Fruit fly (Drosophila melanogaster) whole organism, prepupa: Measurements from ENCODE around the gene Kr-h2.

Source experiments
- CG10631 ChIP-seq: fragments of 200-800 bp; sonication (Bioruptor generic); optimal IDR thresholded peaks from 2 replicates; lab custom pipeline; 2016; ENCODE audit warnings: missing biosample characterization, missing genetic modification characterization
- CG11294 ChIP-seq: fragments of 200-800 bp; sonication (Bioruptor generic); IDR thresholded peaks from 2 replicates; pipeline ENCODE4 v1.3.6; 2022; ENCODE audit warnings: missing biosample characterization, missing genetic modification characterization
- CG15336 ChIP-seq: fragments of 200-800 bp; sonication (Bioruptor generic); IDR thresholded peaks from 2 replicates; pipeline ENCODE4 v1.3.6; 2022; ENCODE audit warnings: missing biosample characterization, missing genetic modification characterization
- CG3032 ChIP-seq: fragments of 200-800 bp; optimal IDR thresholded peaks from 2 replicates; lab custom pipeline; 2019; ENCODE audit warnings: missing biosample characterization, mild to moderate bottlenecking, missing genetic modification characterization, moderate library complexity
- CG31627 ChIP-seq: fragments of 200-800 bp; sonication (Bioruptor generic); optimal IDR thresholded peaks from 3 replicates; lab custom pipeline; 2016; ENCODE audit warnings: missing biosample characterization, missing genetic modification characterization
- CG34406 ChIP-seq: fragments of 200-800 bp; sonication (Bioruptor generic); optimal IDR thresholded peaks from 3 replicates; lab custom pipeline; 2016; ENCODE audit warnings: missing biosample characterization, missing genetic modification characterization
- CG4318 ChIP-seq: fragments of 200-800 bp; sonication (Bioruptor generic); optimal IDR thresholded peaks from 3 replicates; lab custom pipeline; 2017; ENCODE audit warnings: missing biosample characterization, mild to moderate bottlenecking, missing genetic modification characterization
- CG6163 ChIP-seq: fragments of 200-800 bp; sonication (Bioruptor generic); IDR thresholded peaks from 3 replicates; pipeline ENCODE4 v1.3.6; 2022; ENCODE audit warnings: missing biosample characterization, missing genetic modification characterization
- CG6276 ChIP-seq: fragments of 200-800 bp; sonication (Bioruptor generic); optimal IDR thresholded peaks from 2 replicates; lab custom pipeline; 2017; ENCODE audit warnings: missing biosample characterization, mild to moderate bottlenecking, missing genetic modification characterization
- CG6792 ChIP-seq: fragments of 200-800 bp; sonication (Bioruptor generic); optimal IDR thresholded peaks from 3 replicates; lab custom pipeline; 2016; ENCODE audit warnings: missing biosample characterization, missing genetic modification characterization
- CG6808 ChIP-seq: fragments of 200-800 bp; sonication (Bioruptor generic); optimal IDR thresholded peaks from 3 replicates; lab custom pipeline; 2017; ENCODE audit warnings: missing biosample characterization, missing genetic modification characterization, mild to moderate bottlenecking, moderate library complexity, missing genetic modification reagents
- CG7368 ChIP-seq: fragments of 200-800 bp; sonication (Bioruptor generic); optimal IDR thresholded peaks from 3 replicates; lab custom pipeline; 2016; ENCODE audit warnings: missing biosample characterization, missing genetic modification characterization
- CG8119 ChIP-seq: fragments of 200-800 bp; sonication (Bioruptor generic); IDR thresholded peaks from 3 replicates; pipeline ENCODE4 v1.3.6; 2022; ENCODE audit warnings: missing biosample characterization, missing genetic modification characterization
- CG8632 ChIP-seq: fragments of 200-800 bp; sonication (Bioruptor generic); optimal IDR thresholded peaks from 3 replicates; lab custom pipeline; 2016; ENCODE audit warnings: missing biosample characterization, missing genetic modification characterization
- Ets21C ChIP-seq: fragments of 200-800 bp; sonication (Bioruptor generic); optimal IDR thresholded peaks from 3 replicates; lab custom pipeline; 2016; ENCODE audit warnings: missing biosample characterization, missing genetic modification characterization
- Gug ChIP-seq: fragments of 200-800 bp; sonication (Bioruptor generic); IDR thresholded peaks from 2 replicates; pipeline ENCODE4 v1.3.6; 2022; ENCODE audit warnings: missing biosample characterization, missing genetic modification characterization
- Hr4 ChIP-seq: fragments of 200-800 bp; sonication (Bioruptor generic); optimal IDR thresholded peaks from 3 replicates; lab custom pipeline; 2016; ENCODE audit warnings: missing biosample characterization, missing genetic modification characterization
- Lpt ChIP-seq: fragments of 200-800 bp; sonication (Bioruptor generic); optimal IDR thresholded peaks from 3 replicates; lab custom pipeline; 2016; ENCODE audit warnings: missing biosample characterization, missing genetic modification characterization
- Sox14 ChIP-seq: fragments of 200-800 bp; sonication (Bioruptor generic); optimal IDR thresholded peaks from 3 replicates; lab custom pipeline; 2016; ENCODE audit warnings: missing biosample characterization, missing genetic modification characterization
- achi ChIP-seq: fragments of 200-800 bp; sonication (Bioruptor generic); optimal IDR thresholded peaks from 3 replicates; lab custom pipeline; 2016; ENCODE audit warnings: missing biosample characterization, missing genetic modification characterization
- esn ChIP-seq: fragments of 200-800 bp; sonication (Bioruptor generic); optimal IDR thresholded peaks from 2 replicates; lab custom pipeline; 2016; ENCODE audit warnings: missing biosample characterization, mild to moderate bottlenecking, missing genetic modification characterization, moderate library complexity
- fd59A ChIP-seq: fragments of 200-800 bp; sonication (Bioruptor generic); optimal IDR thresholded peaks from 2 replicates; lab custom pipeline; 2017; ENCODE audit warnings: missing biosample characterization, mild to moderate bottlenecking, missing genetic modification characterization, missing genetic modification reagents
- lz ChIP-seq: fragments of 200-800 bp; sonication (Bioruptor generic); optimal IDR thresholded peaks from 3 replicates; lab custom pipeline; 2016; ENCODE audit warnings: missing biosample characterization, missing genetic modification characterization
- net ChIP-seq: fragments of 200-800 bp; sonication (Bioruptor generic); optimal IDR thresholded peaks from 3 replicates; lab custom pipeline; 2016; ENCODE audit warnings: missing biosample characterization, missing genetic modification characterization
- salr ChIP-seq, 2 experiments: fragments of 200-800 bp; sonication (Bioruptor generic); optimal IDR thresholded peaks; 3 replicates each; lab custom pipeline; 2016 to 2018; ENCODE audit warnings: missing biosample characterization in 2 of 2, missing genetic modification characterization in 2 of 2, mild to moderate bottlenecking in 1 of 2
- spab ChIP-seq: fragments of 200-800 bp; sonication (Bioruptor generic); optimal IDR thresholded peaks from 2 replicates; lab custom pipeline; 2017; ENCODE audit warnings: missing biosample characterization, mild to moderate bottlenecking, missing genetic modification characterization, missing genetic modification reagents
- ss ChIP-seq, 2 experiments: fragments of 200-800 bp; sonication (Bioruptor generic); optimal IDR thresholded peaks; 2 replicates in 1 of 2; 3 replicates in 1 of 2; lab custom pipeline; 2017 to 2018; ENCODE audit warnings: mild to moderate bottlenecking in 2 of 2, missing biosample characterization in 2 of 2, missing genetic modification characterization in 2 of 2, moderate library complexity in 1 of 2
- svp ChIP-seq: fragments of 200-800 bp; sonication (Bioruptor generic); peaks from one replicate; lab custom pipeline; 2016; ENCODE audit warnings: missing biosample characterization, missing genetic modification characterization

Gene Kr-h2

dm6 chr2L:6100202-6100689 lies 29.5 kb downstream of the Kr-h2 start, which contains the start of gene stai (continued):
- TF ChIP-seq fd59A (GFP tag; lab: Kevin White, UChicago), result no peak
- peak; percentile 15 for TF ChIP-seq achi (GFP tag; lab: Kevin White, UChicago)
- no peak for TF ChIP-seq CG34406 (GFP tag; lab: Kevin White, UChicago)
- TF ChIP-seq CG15336 (GFP tag; lab: Robert Waterston, UW), result peak; percentile 25; the same call in 1 of the 2 replicates
- TF ChIP-seq CG8632 (GFP tag; lab: Kevin White, UChicago), result no peak
- TF ChIP-seq CG8119 (GFP tag; lab: Robert Waterston, UW), result peak; percentile 39; the same call in 1 of the 3 replicates
- peak; percentile 83; the same call in 2 of the 3 replicates for TF ChIP-seq CG6163 (GFP tag; lab: Robert Waterston, UW)
- TF ChIP-seq ss (GFP tag; optimal IDR thresholded peaks at IDR 0.05; lab: Kevin White, UChicago), result peak; percentile 59 to 74
- TF ChIP-seq net (GFP tag; lab: Kevin White, UChicago), result peak; percentile 41
- TF ChIP-seq CG11294 (GFP tag; lab: Robert Waterston, UW), result no peak
- no peak for TF ChIP-seq CG3032 (tag; lab: Kevin White, UChicago)
- TF ChIP-seq CG10631 (GFP tag; lab: Kevin White, UChicago), result no peak
- peak; percentile 45 for TF ChIP-seq esn
- peak; percentile 13 for TF ChIP-seq lz
- peak; percentile 4 for TF ChIP-seq Lpt (GFP tag; lab: Kevin White, UChicago)

- TF ChIP-seq CG8632 (GFP tag; lab: Kevin White, UChicago) (no peak), svp (GFP tag; lab: Kevin White, UChicago) (peak; percentile 2)
- TF ChIP-seq, all 60 proteins: peak for 1
Observed at dm6 chr2L:6109313-6109847, 38.6 kb downstream of the Kr-h2 start.

dm6 chr2L:6110781-6111180 lies 40.0 kb downstream of the Kr-h2 start:
- no peak for TF ChIP-seq esn
- TF ChIP-seq CG6163 (GFP tag; lab: Robert Waterston, UW), result no peak
- TF ChIP-seq CG8119 (GFP tag; lab: Robert Waterston, UW), result no peak
- TF ChIP-seq CG8632 (GFP tag; lab: Kevin White, UChicago), result no peak
- peak; percentile 28 for TF ChIP-seq svp (GFP tag; lab: Kevin White, UChicago)
- no peak for TF ChIP-seq spab (GFP tag; lab: Kevin White, UChicago)

- TF ChIP-seq CG31627 (GFP tag; lab: Kevin White, UChicago) (no peak), Hr4 (GFP tag; lab: Kevin White, UChicago) (no peak), svp (GFP tag; lab: Kevin White, UChicago) (no peak), CG7368 (GFP tag; lab: Kevin White, UChicago) (no peak), Gug (GFP tag; lab: Robert Waterston, UW) (no peak), CG6792 (GFP tag; lab: Kevin White, UChicago) (no peak), ss (GFP tag; optimal IDR thresholded peaks at IDR 0.05; lab: Kevin White, UChicago) (no peak), CG4318 (GFP tag; lab: Kevin White, UChicago) (no peak), CG6276 (GFP tag; lab: Kevin White, UChicago) (no peak), salr (GFP tag; optimal IDR thresholded peaks at IDR 0.05; lab: Kevin White, UChicago) (no peak), CG6808 (GFP tag; lab: Kevin White, UChicago) (no peak), Sox14 (GFP tag; lab: Kevin White, UChicago) (no peak), Ets21C (GFP tag; lab: Kevin White, UChicago) (no peak), CG6163 (GFP tag; lab: Robert Waterston, UW) (no peak)
Observed at dm6 chr2L:6118212-6118611, 47.4 kb downstream of the Kr-h2 start, which contains the start of gene CG31642. TSS of gene CG31642 (plus strand) at chr2L:6118512.
